Fruit fly (Drosophila melanogaster) whole organism, wandering third instar larva: Measurements from ENCODE around the gene CG8565.
"Not testable (repeated sequence)": the region's sequence is repeated elsewhere in the genome, so short reads cannot be mapped to it uniquely, and the experiment has no call there.

Source experiments
- Abd-B ChIP-seq: fragments of >200 bp; optimal IDR thresholded peaks from 2 replicates; lab custom pipeline; 2017; ENCODE audit warnings: missing biosample characterization, missing genetic modification characterization
- CG32264 ChIP-seq: fragments of 200-800 bp; sonication (Bioruptor generic); optimal IDR thresholded peaks from 2 replicates; lab custom pipeline; 2016; ENCODE audit warnings: missing biosample characterization, missing genetic modification characterization
- CG9705 ChIP-seq: fragments of 200-800 bp; sonication (Bioruptor generic); optimal IDR thresholded peaks from 2 replicates; lab custom pipeline; 2018; ENCODE audit warnings: missing biosample characterization, mild to moderate bottlenecking, missing genetic modification characterization
- CrebA ChIP-seq: fragments of 200-800 bp; sonication (Bioruptor generic); optimal IDR thresholded peaks from 2 replicates; lab custom pipeline; 2016; ENCODE audit warnings: missing biosample characterization, mild to moderate bottlenecking, missing genetic modification characterization, borderline replicate concordance
- Dfd ChIP-seq: fragments of >200 bp; optimal IDR thresholded peaks from 2 replicates; lab custom pipeline; 2017; ENCODE audit warnings: missing biosample characterization, missing genetic modification characterization
- Dif ChIP-seq: fragments of 200-275, 200-300 bp; sonication (Bioruptor generic); optimal IDR thresholded peaks from 2 replicates; lab custom pipeline; 2018; ENCODE audit warnings: missing biosample characterization, missing genetic modification characterization; ENCODE audit not compliant: partially characterized antibody
- GATAd ChIP-seq: sonication (Bioruptor generic); optimal IDR thresholded peaks from 2 replicates; lab custom pipeline; 2016; ENCODE audit warnings: missing biosample characterization, missing genetic modification characterization
- HLH106 ChIP-seq: fragments of 200-800 bp; optimal IDR thresholded peaks from 3 replicates; lab custom pipeline; 2019; ENCODE audit warnings: missing biosample characterization, mild to moderate bottlenecking, missing genetic modification characterization, moderate library complexity
- Hnf4 ChIP-seq: fragments of 200-800 bp; sonication (Bioruptor generic); optimal IDR thresholded peaks from 2 replicates; lab custom pipeline; 2016; ENCODE audit warnings: missing biosample characterization, mild to moderate bottlenecking, missing genetic modification characterization
- Hr78 ChIP-seq: fragments of >200 bp; optimal IDR thresholded peaks from 2 replicates; lab custom pipeline; 2017; ENCODE audit warnings: missing biosample characterization, missing genetic modification characterization
- Hr83 ChIP-seq: fragments of 200-300 bp; sonication (Bioruptor generic); optimal IDR thresholded peaks from 2 replicates; lab custom pipeline; 2016; ENCODE audit warnings: missing biosample characterization, mild to moderate bottlenecking, missing genetic modification characterization, moderate library complexity; ENCODE audit not compliant: poor library complexity, severe bottlenecking
- Jra ChIP-seq: sonication (Bioruptor generic); optimal IDR thresholded peaks from 2 replicates; lab custom pipeline; 2016; ENCODE audit warnings: missing biosample characterization, missing genetic modification characterization
- Mio ChIP-seq: sonication (Bioruptor generic); optimal IDR thresholded peaks from 2 replicates; lab custom pipeline; 2016; ENCODE audit warnings: missing biosample characterization, missing genetic modification characterization
- Myc ChIP-seq: fragments of >200 bp; optimal IDR thresholded peaks from 2 replicates; lab custom pipeline; 2017
- N ChIP-seq: fragments of >200 bp; optimal IDR thresholded peaks from 2 replicates; lab custom pipeline; 2018; ENCODE audit warnings: missing biosample characterization, missing external identifiers, missing genetic modification characterization
- OdsH ChIP-seq: fragments of 200-800 bp; sonication (Bioruptor generic); optimal IDR thresholded peaks from 2 replicates; lab custom pipeline; 2016; ENCODE audit warnings: missing biosample characterization, mild to moderate bottlenecking, missing genetic modification characterization
- Rel ChIP-seq, 2 experiments: fragments of 200-800 bp; sonication (Bioruptor generic) in 1 of 2; optimal IDR thresholded peaks; 2 replicates in 1 of 2; 3 replicates in 1 of 2; lab custom pipeline; 2016 to 2019; ENCODE audit warnings: mild to moderate bottlenecking in 2 of 2, missing biosample characterization in 2 of 2, missing genetic modification characterization in 2 of 2, moderate library complexity in 1 of 2
- Sp1 ChIP-seq: fragments of 200-800 bp; sonication (Bioruptor generic); optimal IDR thresholded peaks from 3 replicates; lab custom pipeline; 2019; ENCODE audit warnings: missing biosample characterization, mild to moderate bottlenecking, missing genetic modification characterization, moderate library complexity
- br ChIP-seq: fragments of 200-800 bp; sonication (Bioruptor generic); optimal IDR thresholded peaks from 2 replicates; lab custom pipeline; 2016; ENCODE audit warnings: missing biosample characterization, missing genetic modification characterization
- brk ChIP-seq: fragments of 200-800 bp; sonication (Bioruptor generic); optimal IDR thresholded peaks from 2 replicates; lab custom pipeline; 2016; ENCODE audit warnings: missing biosample characterization, mild to moderate bottlenecking, missing genetic modification characterization
- dl ChIP-seq, 2 experiments: fragments of 175-275, 200-275 bp in 1 of 2; fragments of 200-275 bp in 1 of 2; sonication (Bioruptor generic); optimal IDR thresholded peaks; lab custom pipeline; 2018; ENCODE audit warnings: mild to moderate bottlenecking in 2 of 2, missing biosample characterization in 2 of 2, missing genetic modification characterization in 2 of 2, moderate library complexity in 2 of 2; ENCODE audit not compliant: partially characterized antibody in 2 of 2, insufficient read depth in 1 of 2
- dmrt93B ChIP-seq: fragments of 200-800 bp; sonication (Bioruptor generic); optimal IDR thresholded peaks from 2 replicates; lab custom pipeline; 2018; ENCODE audit warnings: missing biosample characterization, mild to moderate bottlenecking, missing genetic modification characterization
- dsf ChIP-seq: sonication (Bioruptor generic); optimal IDR thresholded peaks from 2 replicates; lab custom pipeline; 2016; ENCODE audit warnings: missing biosample characterization, missing genetic modification characterization, borderline replicate concordance
- ey ChIP-seq: fragments of 200-800 bp; sonication (Bioruptor generic); optimal IDR thresholded peaks from 2 replicates; lab custom pipeline; 2016; ENCODE audit warnings: missing biosample characterization, missing genetic modification characterization
- foxo ChIP-seq, 2 experiments: fragments of 200-800 bp; sonication (Bioruptor generic); optimal IDR thresholded peaks; 2 replicates in 1 of 2; 3 replicates in 1 of 2; lab custom pipeline; 2016 to 2017; ENCODE audit warnings: missing biosample characterization in 2 of 2, missing genetic modification characterization in 2 of 2
- fru ChIP-seq: fragments of 200-800 bp; sonication (Bioruptor generic); optimal IDR thresholded peaks from 3 replicates; lab custom pipeline; 2016; ENCODE audit warnings: missing biosample characterization, mild to moderate bottlenecking, missing genetic modification characterization
- h ChIP-seq: fragments of 200-800 bp; sonication (Bioruptor generic); optimal IDR thresholded peaks from 3 replicates; lab custom pipeline; 2016; ENCODE audit warnings: missing biosample characterization, mild to moderate bottlenecking, missing genetic modification characterization
- jim ChIP-seq: fragments of 175-275, 200-325 bp; sonication (Bioruptor generic); optimal IDR thresholded peaks from 2 replicates; lab custom pipeline; 2016; ENCODE audit warnings: missing biosample characterization, mild to moderate bottlenecking, missing genetic modification characterization
- lola ChIP-seq: fragments of >200 bp; optimal IDR thresholded peaks from 2 replicates; lab custom pipeline; 2017; ENCODE audit warnings: missing biosample characterization, missing genetic modification characterization
- pan ChIP-seq: fragments of >200 bp; optimal IDR thresholded peaks from 2 replicates; lab custom pipeline; 2017
- psq ChIP-seq: fragments of 200-800 bp; sonication (Bioruptor generic); optimal IDR thresholded peaks from 3 replicates; lab custom pipeline; 2017; ENCODE audit warnings: missing biosample characterization, mild to moderate bottlenecking, missing genetic modification characterization, moderate library complexity
- rgr ChIP-seq: fragments of 200-800 bp; sonication (Bioruptor generic); optimal IDR thresholded peaks from 3 replicates; lab custom pipeline; 2016; ENCODE audit warnings: missing biosample characterization, mild to moderate bottlenecking, missing genetic modification characterization
- sage ChIP-seq: fragments of 200-800 bp; sonication (Bioruptor generic); optimal IDR thresholded peaks from 2 replicates; lab custom pipeline; 2016; ENCODE audit warnings: missing biosample characterization, mild to moderate bottlenecking, missing genetic modification characterization
- sv ChIP-seq: fragments of 200-800 bp; sonication (Bioruptor generic); optimal IDR thresholded peaks from 3 replicates; lab custom pipeline; 2016; ENCODE audit warnings: missing biosample characterization, missing genetic modification characterization
- tai ChIP-seq: sonication (Bioruptor generic); optimal IDR thresholded peaks from 2 replicates; lab custom pipeline; 2016; ENCODE audit warnings: missing biosample characterization, missing genetic modification characterization
- usp ChIP-seq: fragments of >200 bp; optimal IDR thresholded peaks from 2 replicates; lab custom pipeline; 2017; ENCODE audit warnings: missing biosample characterization, missing genetic modification characterization
- woc ChIP-seq: sonication (Bioruptor generic); optimal IDR thresholded peaks from 2 replicates; lab custom pipeline; 2016; ENCODE audit warnings: missing biosample characterization, mild to moderate bottlenecking, missing genetic modification characterization

The CG8565 gene

dm6 chrX:15795951-15796443, 41.6 kb upstream of the CG8565 start, which contains the start of gene sordd1:
sordd1 (minus strand) TSS chrX:15796028.
- peak; percentile 66 for TF ChIP-seq N

- TF ChIP-seq Hr83 (GFP tag; lab: Kevin White, UChicago); br (GFP tag; lab: Kevin White, UChicago); Rel (GFP tag; optimal IDR thresholded peaks at IDR 0.05; lab: Kevin White, UChicago); Rel (tag; optimal IDR thresholded peaks at IDR 0.05; lab: Kevin White, UChicago): not testable (repeated sequence)
Observed at dm6 chrX:15799085-15799557, 38.5 kb upstream of the CG8565 start, which contains the start of the genes sordd2 and CG15602. sordd2 (minus strand) TSS chrX:15799162. CG15602 (plus strand) TSS chrX:15799426.

dm6 chrX:15802880-15803650, 34.6 kb upstream of the CG8565 start:
- no peak for TF ChIP-seq Rel (GFP tag; optimal IDR thresholded peaks at IDR 0.05; lab: Kevin White, UChicago)
- peak; percentile 89 for TF ChIP-seq Rel (tag; optimal IDR thresholded peaks at IDR 0.05; lab: Kevin White, UChicago)
- no peak for TF ChIP-seq Hr83 (GFP tag; lab: Kevin White, UChicago)
- peak in 1 of 2 experiments; percentile 35 for TF ChIP-seq foxo (GFP tag; optimal IDR thresholded peaks at IDR 0.05; lab: Kevin White, UChicago)
- peak; percentile 59 for TF ChIP-seq woc (GFP tag; lab: Kevin White, UChicago)
- TF ChIP-seq psq (GFP tag; lab: Kevin White, UChicago) = peak; percentile 10
- TF ChIP-seq HLH106 = peak; percentile 37
- no peak for TF ChIP-seq brk (GFP tag; lab: Kevin White, UChicago)
- TF ChIP-seq Jra (GFP tag; lab: Kevin White, UChicago) = peak; percentile 11
- TF ChIP-seq Sp1 (GFP tag; lab: Kevin White, UChicago) = peak; percentile 48
- TF ChIP-seq rgr = peak; percentile 6
- TF ChIP-seq Hnf4 = no peak
- TF ChIP-seq, all 38 proteins: peak for 8

dm6 chrX:15803764-15804563, 33.7 kb upstream of the CG8565 start, which contains the start of the genes PGRP-LE and sd:
PGRP-LE (minus strand) TSS chrX:15803880.
sd (plus strand) TSS chrX:15804370.
- TF ChIP-seq Dif (GFP tag; lab: Kevin White, UChicago) (peak; percentile 47), sage (GFP tag; lab: Kevin White, UChicago) (peak; percentile 51), CG9705 (GFP tag; lab: Kevin White, UChicago) (no peak), N (no peak), br (GFP tag; lab: Kevin White, UChicago) (no peak), lola (GFP tag; lab: Kevin White, UChicago) (no peak), Mio (no peak), Dfd (GFP tag; lab: Kevin White, UChicago) (no peak), Jra (GFP tag; lab: Kevin White, UChicago) (no peak), Hr83 (GFP tag; lab: Kevin White, UChicago) (no peak), CG32264 (no peak), dmrt93B (GFP tag; lab: Kevin White, UChicago) (no peak), dl (GFP tag; optimal IDR thresholded peaks at IDR 0.05; lab: Kevin White, UChicago; ENCODE audit: insufficient read depth in 1 of 2, partially characterized antibody in 2 of 2) (peak in 1 of 2 experiments; percentile 24), OdsH (GFP tag; lab: Kevin White, UChicago) (no peak), brk (GFP tag; lab: Kevin White, UChicago) (peak; percentile 58), psq (GFP tag; lab: Kevin White, UChicago) (no peak), jim (GFP tag; lab: Kevin White, UChicago) (no peak), sv (GFP tag; lab: Kevin White, UChicago) (no peak), GATAd (no peak), h (no peak), fru (GFP tag; lab: Kevin White, UChicago) (peak; percentile 40), dsf (GFP tag; lab: Kevin White, UChicago) (no peak), Abd-B (GFP tag; lab: Kevin White, UChicago) (no peak), CrebA (GFP tag; lab: Kevin White, UChicago) (no peak), foxo (GFP tag; optimal IDR thresholded peaks at IDR 0.05; lab: Kevin White, UChicago) (no peak), ey (GFP tag; lab: Kevin White, UChicago) (no peak), tai (GFP tag; lab: Kevin White, UChicago) (no peak), HLH106 (no peak), usp (no peak), Hnf4 (no peak), rgr (no peak), Hr78 (GFP tag; lab: Kevin White, UChicago) (no peak), Sp1 (GFP tag; lab: Kevin White, UChicago) (no peak), woc (GFP tag; lab: Kevin White, UChicago) (peak; percentile 4), pan (lab: Kevin White, UChicago) (no peak), Myc (lab: Kevin White, UChicago) (no peak), Rel (GFP tag; optimal IDR thresholded peaks at IDR 0.05; lab: Kevin White, UChicago) (peak; percentile 33), Rel (tag; optimal IDR thresholded peaks at IDR 0.05; lab: Kevin White, UChicago) (no peak)
